Worm (Caenorhabditis elegans) whole organism, young adult: ENCODE data around the gene mct-5.

Experiments
- D2030.7 ChIP-seq: fragments of 200-800 bp; sonication (Bioruptor generic); IDR thresholded peaks from 2 replicates; pipeline ENCODE4 v1.3.6; 2022; ENCODE audit warnings: missing genetic modification reagents, missing genetic modification characterization, missing compliant biosample characterization
- F22D6.2 ChIP-seq: sonication (generic microtip); optimal IDR thresholded peaks from 2 replicates; lab custom pipeline; 2016; ENCODE audit warnings: mild to moderate bottlenecking, missing genetic modification characterization, missing compliant biosample characterization
- F23B12.7 ChIP-seq: sonication (generic microtip); optimal IDR thresholded peaks from 2 replicates; lab custom pipeline; 2017; ENCODE audit warnings: missing genetic modification characterization, mild to moderate bottlenecking, missing compliant biosample characterization, antibody characterized with exemption, moderate library complexity; ENCODE audit not compliant: insufficient read depth
- F33H1.4 ChIP-seq: fragments of 200-800 bp; sonication (Bioruptor generic); IDR thresholded peaks from 2 replicates; pipeline ENCODE4 v1.3.6; 2022; ENCODE audit warnings: missing genetic modification reagents, missing genetic modification characterization, missing compliant biosample characterization
- F57A8.1 ChIP-seq: fragments of 200-800 bp; sonication (Bioruptor generic); optimal IDR thresholded peaks from 2 replicates; lab custom pipeline; 2018; ENCODE audit warnings: mild to moderate bottlenecking, missing genetic modification characterization, moderate library complexity, missing compliant biosample characterization
- Y53G8AR.9 ChIP-seq: fragments of 200-800 bp; sonication (Bioruptor generic); conservative IDR thresholded peaks from 2 replicates; pipeline ENCODE4 v1.3.6; 2022; ENCODE audit warnings: missing genetic modification reagents, missing genetic modification characterization, missing compliant biosample characterization
- Y79H2A.3 ChIP-seq: fragments of 200-800 bp; sonication (Bioruptor generic); conservative IDR thresholded peaks from 2 replicates; pipeline ENCODE4 v1.3.6; 2022; ENCODE audit warnings: missing genetic modification reagents, missing genetic modification characterization, missing compliant biosample characterization
- Y95B8A.8 ChIP-seq: fragments of 200-800 bp; sonication (Bioruptor generic); IDR thresholded peaks from 2 replicates; pipeline ENCODE4 v1.3.6; 2022; ENCODE audit warnings: missing genetic modification reagents, missing genetic modification characterization, missing compliant biosample characterization
- ZK185.1 ChIP-seq: sonication (generic microtip); optimal IDR thresholded peaks from 2 replicates; lab custom pipeline; 2016; ENCODE audit warnings: mild to moderate bottlenecking, missing genetic modification characterization, missing compliant biosample characterization; ENCODE audit not compliant: poor library complexity, severe bottlenecking
- attf-3 ChIP-seq: fragments of 200-800 bp; sonication (Bioruptor generic); conservative IDR thresholded peaks from 2 replicates; pipeline ENCODE4 v1.3.6; 2022; ENCODE audit warnings: missing genetic modification reagents, missing genetic modification characterization, missing compliant biosample characterization
- attf-5 ChIP-seq: fragments of 200-800 bp; sonication (Bioruptor generic); optimal IDR thresholded peaks from 2 replicates; lab custom pipeline; 2018; ENCODE audit warnings: mild to moderate bottlenecking, missing genetic modification characterization, missing compliant biosample characterization
- attf-6 ChIP-seq: fragments of 200-800 bp; sonication (Bioruptor generic); IDR thresholded peaks from 2 replicates; pipeline ENCODE4 v1.3.6; 2022; ENCODE audit warnings: missing genetic modification reagents, missing genetic modification characterization, missing compliant biosample characterization
- bed-2 ChIP-seq: fragments of 200-800 bp; sonication (Bioruptor generic); IDR thresholded peaks from 2 replicates; pipeline ENCODE4 v1.3.6; 2022; ENCODE audit warnings: missing genetic modification reagents, missing genetic modification characterization, missing compliant biosample characterization
- ccch-3 ChIP-seq: fragments of 200-800 bp; sonication (Bioruptor generic); optimal IDR thresholded peaks from 2 replicates; lab custom pipeline; 2018; ENCODE audit warnings: mild to moderate bottlenecking, missing genetic modification characterization, missing compliant biosample characterization
- cebp-1 ChIP-seq, 2 experiments: fragments of 200-800 bp in 1 of 2; sonication (Bioruptor generic) in 1 of 2; sonication (generic microtip) in 1 of 2; IDR thresholded peaks in 1 of 2; optimal IDR thresholded peaks in 1 of 2; 2 replicates each; pipeline versions ENCODE4 v1.3.6 to Lab custom; 2017 to 2022; ENCODE audit warnings: missing compliant biosample characterization in 2 of 2, missing genetic modification characterization in 2 of 2, mild to moderate bottlenecking in 1 of 2, missing genetic modification reagents in 1 of 2, moderate library complexity in 1 of 2
- cebp-2 ChIP-seq: fragments of 200-800 bp; sonication (Bioruptor generic); IDR thresholded peaks from 2 replicates; pipeline ENCODE4 v1.3.6; 2022; ENCODE audit warnings: missing genetic modification characterization, missing compliant biosample characterization
- ceh-27 ChIP-seq: fragments of 200-800 bp; sonication (Bioruptor generic); optimal IDR thresholded peaks from 2 replicates; lab custom pipeline; 2018; ENCODE audit warnings: mild to moderate bottlenecking, missing genetic modification characterization, moderate library complexity, missing compliant biosample characterization
- ceh-58 ChIP-seq: fragments of 200-800 bp; sonication (Bioruptor generic); IDR thresholded peaks from 2 replicates; pipeline ENCODE4 v1.3.6; 2022; ENCODE audit warnings: missing genetic modification characterization, missing compliant biosample characterization
- ceh-91 ChIP-seq: fragments of 200-800 bp; sonication (Bioruptor generic); IDR thresholded peaks from 2 replicates; pipeline ENCODE4 v1.3.6; 2022; ENCODE audit warnings: missing genetic modification reagents, missing genetic modification characterization, missing compliant biosample characterization
- dpff-1 ChIP-seq: sonication (generic microtip); optimal IDR thresholded peaks from 2 replicates; lab custom pipeline; 2017; ENCODE audit warnings: mild to moderate bottlenecking, missing genetic modification characterization, missing compliant biosample characterization
- efl-1 ChIP-seq: fragments of 150-350 bp; optimal IDR thresholded peaks from 2 replicates; lab custom pipeline; 2014; ENCODE audit warnings: missing biosample characterization, missing genetic modification reagents, missing genetic modification characterization
- ekl-4 ChIP-seq: fragments of 200-800 bp; sonication (Bioruptor generic); IDR thresholded peaks from 2 replicates; pipeline ENCODE4 v1.3.6; 2022; ENCODE audit warnings: missing genetic modification reagents, missing genetic modification characterization, missing compliant biosample characterization
- ets-4 ChIP-seq: fragments of 200-800 bp; sonication (Bioruptor generic); optimal IDR thresholded peaks from 2 replicates; lab custom pipeline; 2018; ENCODE audit warnings: mild to moderate bottlenecking, missing genetic modification characterization, missing compliant biosample characterization
- him-1 ChIP-seq: sonication (generic microtip); optimal IDR thresholded peaks from 2 replicates; lab custom pipeline; 2016; ENCODE audit warnings: missing genotype, missing genetic modification reagents, missing genetic modification characterization, missing compliant biosample characterization
- hlh-26 ChIP-seq: fragments of 200-800 bp; sonication (Bioruptor generic); conservative IDR thresholded peaks from 2 replicates; pipeline ENCODE4 v1.3.6; 2022; ENCODE audit warnings: missing genetic modification reagents, missing genetic modification characterization, missing compliant biosample characterization
- hmg-1.2 ChIP-seq: fragments of 200-800 bp; sonication (Bioruptor generic); IDR thresholded peaks from 2 replicates; pipeline ENCODE4 v1.3.6; 2022; ENCODE audit warnings: missing genetic modification reagents, missing genetic modification characterization, missing compliant biosample characterization
- hrde-1 ChIP-seq: sonication (generic microtip); optimal IDR thresholded peaks from 2 replicates; lab custom pipeline; 2016; ENCODE audit warnings: missing genetic modification characterization, mild to moderate bottlenecking, missing compliant biosample characterization, moderate library complexity, missing genotype, missing genetic modification reagents, borderline replicate concordance
- lag-1 ChIP-seq: fragments of 200-800 bp; sonication (Bioruptor generic); IDR thresholded peaks from 2 replicates; pipeline ENCODE4 v1.3.6; 2022; ENCODE audit warnings: missing genetic modification reagents, missing genetic modification characterization, missing compliant biosample characterization
- lin-35 ChIP-seq, 3 experiments: fragments of 150-350 bp in 2 of 3; sonication (generic microtip) in 1 of 3; optimal IDR thresholded peaks; 2 replicates each; lab custom pipeline; 2014 to 2018; ENCODE audit warnings: missing biosample characterization in 3 of 3, missing genetic modification characterization in 3 of 3, missing genetic modification reagents in 3 of 3
- lsl-1 ChIP-seq: fragments of 200-800 bp; sonication (Bioruptor generic); optimal IDR thresholded peaks from 2 replicates; lab custom pipeline; 2018; ENCODE audit warnings: mild to moderate bottlenecking, missing genetic modification characterization, moderate library complexity, missing compliant biosample characterization
- madf-6 ChIP-seq: fragments of 200-800 bp; sonication (Bioruptor generic); IDR thresholded peaks from 2 replicates; pipeline ENCODE4 v1.3.6; 2022; ENCODE audit warnings: missing genetic modification reagents, missing genetic modification characterization, missing compliant biosample characterization
- madf-8 ChIP-seq: fragments of 200-800 bp; sonication (Bioruptor generic); conservative IDR thresholded peaks from 2 replicates; pipeline ENCODE4 v1.3.6; 2022; ENCODE audit warnings: missing genetic modification reagents, missing genetic modification characterization, missing compliant biosample characterization
- mcd-1 ChIP-seq: fragments of 200-800 bp; sonication (Bioruptor generic); IDR thresholded peaks from 2 replicates; pipeline ENCODE4 v1.3.6; 2022; ENCODE audit warnings: missing genetic modification reagents, missing genetic modification characterization, missing compliant biosample characterization
- mel-28 ChIP-seq: sonication (generic microtip); optimal IDR thresholded peaks from 2 replicates; lab custom pipeline; 2016; ENCODE audit warnings: borderline replicate concordance, mild to moderate bottlenecking, missing genetic modification characterization, missing compliant biosample characterization
- nhr-179 ChIP-seq: sonication (generic microtip); optimal IDR thresholded peaks from 2 replicates; lab custom pipeline; 2016; ENCODE audit warnings: mild to moderate bottlenecking, missing genetic modification characterization, missing compliant biosample characterization
- pha-4 ChIP-seq: fragments of 150-350 bp; sonication (generic microtip); optimal IDR thresholded peaks from 2 replicates; lab custom pipeline; 2014; ENCODE audit warnings: missing biosample characterization, missing genetic modification reagents, missing genetic modification characterization
- sea-2 ChIP-seq: fragments of 200-800 bp; sonication (Bioruptor generic); IDR thresholded peaks from 2 replicates; pipeline ENCODE4 v1.3.6; 2022; ENCODE audit warnings: missing genetic modification characterization, missing compliant biosample characterization
- snpc-1.3 ChIP-seq: sonication (generic microtip); optimal IDR thresholded peaks from 2 replicates; lab custom pipeline; 2017; ENCODE audit warnings: missing genetic modification characterization, mild to moderate bottlenecking, missing compliant biosample characterization, antibody characterized with exemption, moderate library complexity, missing genotype, missing genetic modification reagents; ENCODE audit not compliant: insufficient read depth
- snpc-3.4 ChIP-seq: sonication (generic microtip); optimal IDR thresholded peaks from 2 replicates; lab custom pipeline; 2017; ENCODE audit warnings: missing genetic modification characterization, mild to moderate bottlenecking, missing compliant biosample characterization, antibody characterized with exemption, moderate library complexity, missing genotype, missing genetic modification reagents
- tlf-1 ChIP-seq: fragments of 200-800 bp; sonication (Bioruptor generic); optimal IDR thresholded peaks from 2 replicates; lab custom pipeline; 2018; ENCODE audit warnings: mild to moderate bottlenecking, missing genetic modification characterization, missing compliant biosample characterization
- unc-62 ChIP-seq: fragments of 150-350 bp; optimal IDR thresholded peaks from 2 replicates; lab custom pipeline; 2014; ENCODE audit warnings: missing biosample characterization, missing genetic modification reagents, missing genetic modification characterization
- xnd-1 ChIP-seq: sonication (generic microtip); optimal IDR thresholded peaks from 2 replicates; lab custom pipeline; 2016; ENCODE audit warnings: missing genotype, missing genetic modification reagents, missing genetic modification characterization, missing compliant biosample characterization
- ztf-3 ChIP-seq: fragments of 200-800 bp; sonication (Bioruptor generic); optimal IDR thresholded peaks from 2 replicates; lab custom pipeline; 2018; ENCODE audit warnings: mild to moderate bottlenecking, missing genetic modification characterization, missing compliant biosample characterization
- ztf-6 ChIP-seq: fragments of 200-800 bp; sonication (Bioruptor generic); IDR thresholded peaks from 2 replicates; pipeline ENCODE4 v1.3.6; 2022; ENCODE audit warnings: missing genetic modification reagents, missing genetic modification characterization, missing compliant biosample characterization

The mct-5 gene

DNA sequence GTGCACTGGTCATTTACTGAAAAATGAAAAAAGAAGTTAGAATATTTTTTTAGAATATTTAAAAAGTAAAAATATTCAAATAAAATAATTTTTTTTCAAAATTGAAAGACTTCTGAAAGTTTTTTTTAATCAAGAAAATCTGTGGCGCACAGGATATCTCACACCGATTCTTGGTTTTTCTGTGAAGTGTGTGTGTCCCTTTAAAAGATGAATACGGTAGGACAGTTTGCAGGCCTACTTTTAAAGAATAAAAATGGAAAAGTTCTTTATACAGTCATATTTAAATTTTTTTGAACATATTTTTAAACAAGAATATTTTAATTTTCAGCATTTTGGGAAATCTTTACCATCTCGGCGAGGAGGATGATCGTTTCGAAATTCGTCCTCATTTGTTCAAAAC is at the start of gene mct-5:
Gene mct-5 (minus strand): TSS at position 16 of the 400 bp plus-strand sequence.
- no peak for TF ChIP-seq mel-28 (tag; lab: Kevin White, UChicago)
- TF ChIP-seq cebp-1 (GFP tag; IDR thresholded peaks at IDR 0.05; lab: Robert Waterston, UW): no peak
- no peak for TF ChIP-seq cebp-1 (tag; optimal IDR thresholded peaks at IDR 0.05; lab: Kevin White, UChicago)
- TF ChIP-seq hmg-1.2 (GFP tag; lab: Robert Waterston, UW): no peak
- TF ChIP-seq cebp-2: no peak
- TF ChIP-seq lin-35 (GFP tag; optimal IDR thresholded peaks at IDR 0.05; lab: Kevin White, UChicago): no peak
- peak; percentile 89 for TF ChIP-seq lsl-1
- TF ChIP-seq ceh-91: 0 out of 2 replicates have a peak, but pooled peaks have one; percentile 8
- TF ChIP-seq D2030.7 (GFP tag; lab: Robert Waterston, UW): 0 out of 2 replicates have a peak, but pooled peaks have one; percentile 10
- no peak for TF ChIP-seq pha-4 (tag; lab: Kevin White, UChicago)
- TF ChIP-seq tlf-1 (GFP tag; lab: Kevin White, UChicago): no peak
- TF ChIP-seq him-1: peak; percentile 21
- peak; percentile 88 for TF ChIP-seq xnd-1 (tag; lab: Kevin White, UChicago)
- TF ChIP-seq madf-6 (GFP tag; lab: Robert Waterston, UW): peak; percentile 99
- TF ChIP-seq F57A8.1: no peak
- TF ChIP-seq snpc-3.4 (tag; lab: Kevin White, UChicago): peak; percentile 11
- TF ChIP-seq F33H1.4 (GFP tag; lab: Robert Waterston, UW): peak; percentile 58
- peak; percentile 98 for TF ChIP-seq madf-8 (GFP tag; lab: Robert Waterston, UW)
- TF ChIP-seq attf-5 (GFP tag; lab: Kevin White, UChicago): no peak
- no peak for TF ChIP-seq ztf-6 (GFP tag; lab: Robert Waterston, UW)
- no peak for TF ChIP-seq lag-1
- no peak for TF ChIP-seq Y53G8AR.9
- no peak for TF ChIP-seq ceh-58
- peak; percentile 30 for TF ChIP-seq efl-1 (GFP tag; lab: Kevin White, UChicago)

DNA sequence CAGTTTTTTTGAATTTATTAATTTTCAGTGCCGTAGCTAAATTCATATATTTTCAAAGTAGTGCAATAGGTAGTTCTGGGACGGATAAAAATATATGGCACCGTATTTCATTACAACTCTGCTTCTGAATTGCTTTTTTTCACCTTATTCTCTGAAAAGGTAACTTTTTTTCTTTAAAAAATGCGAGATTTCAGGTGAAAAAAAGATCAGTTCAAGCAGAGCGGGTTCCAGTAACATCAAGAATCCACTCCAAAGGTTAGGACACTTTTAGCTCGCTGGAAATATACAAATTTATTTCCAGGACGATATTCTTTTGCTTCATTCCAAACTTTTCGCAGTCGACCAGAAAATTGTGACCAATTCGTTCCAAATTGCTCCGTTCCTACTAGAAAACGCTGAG is 49.7 kb upstream of the mct-5 start, which contains the start of gene T07F8.1:
Gene T07F8.1 (plus strand): TSS at position 301 of the 400 bp plus-strand sequence.
- TF ChIP-seq F57A8.1 (no peak), lag-1 (no peak), ceh-27 (GFP tag; lab: Kevin White, UChicago) (no peak), bed-2 (GFP tag; lab: Robert Waterston, UW) (no peak), cebp-2 (no peak), nhr-179 (no peak), ets-4 (GFP tag; lab: Kevin White, UChicago) (no peak), Y95B8A.8 (GFP tag; lab: Robert Waterston, UW) (no peak), ccch-3 (no peak), him-1 (no peak), dpff-1 (tag; lab: Kevin White, UChicago) (no peak), hlh-26 (no peak)

ce11 chrII:7147550-7147949 is 49.2 kb upstream of the mct-5 start:
- peak; percentile 35 for TF ChIP-seq ZK185.1 (tag; lab: Kevin White, UChicago)
- no peak for TF ChIP-seq Y79H2A.3 (GFP tag; lab: Robert Waterston, UW)
- peak; percentile 75 for TF ChIP-seq him-1
- no peak for TF ChIP-seq F22D6.2
- TF ChIP-seq F33H1.4 (GFP tag; lab: Robert Waterston, UW): peak; percentile 61
- TF ChIP-seq tlf-1 (GFP tag; lab: Kevin White, UChicago): peak; percentile 55
- peak; percentile 70 for TF ChIP-seq madf-8 (GFP tag; lab: Robert Waterston, UW)
- TF ChIP-seq efl-1 (GFP tag; lab: Kevin White, UChicago): peak; percentile 45
- TF ChIP-seq snpc-3.4 (tag; lab: Kevin White, UChicago): peak; percentile 78
- TF ChIP-seq unc-62 (GFP tag; lab: Kevin White, UChicago): no peak
- no peak for TF ChIP-seq sea-2 (GFP tag; lab: Robert Waterston, UW)
- peak; percentile 73 for TF ChIP-seq snpc-1.3 (tag; lab: Kevin White, UChicago)
- peak; percentile 88; the same call in 1 of the 2 replicates for TF ChIP-seq mcd-1 (GFP tag; lab: Robert Waterston, UW)
- TF ChIP-seq ztf-3 (GFP tag; lab: Kevin White, UChicago): no peak
- TF ChIP-seq attf-6 (GFP tag; lab: Robert Waterston, UW): no peak
- peak; percentile 53; the same call in 1 of the 2 replicates for TF ChIP-seq hmg-1.2 (GFP tag; lab: Robert Waterston, UW)
- TF ChIP-seq ekl-4 (GFP tag; lab: Robert Waterston, UW): 0 out of 2 replicates have a peak, but pooled peaks have one; percentile 17
- no peak for TF ChIP-seq pha-4 (tag; lab: Kevin White, UChicago)
- peak; percentile 34 for TF ChIP-seq F23B12.7 (tag; lab: Kevin White, UChicago)
- TF ChIP-seq attf-3 (GFP tag; lab: Robert Waterston, UW): peak; percentile 31; the same call in 1 of the 2 replicates
- TF ChIP-seq hrde-1 (tag; lab: Kevin White, UChicago): peak; percentile 46
